Worm (Caenorhabditis elegans): ENCODE measurements around the gene ZK938.1.

- TF ChIP-seq pes-1 (GFP tag; IDR thresholded peaks at IDR 0.05) (no peak), hnd-1 (tag; optimal IDR thresholded peaks at IDR 0.05) (no peak), B0310.2 (tag; optimal IDR thresholded peaks at IDR 0.05) (no peak)
Measured at ce11 chrII:9782337-9782736, 46.9 kb upstream of the ZK938.1 start, which contains the start of gene T10B9.14.
